Fruit fly (Drosophila melanogaster) whole organism, embryonic: ENCODE data around the gene euc.

Experiments
- ATbp ChIP-seq: fragments of 200-800 bp; sonication (Bioruptor generic); optimal IDR thresholded peaks from 2 replicates; lab custom pipeline; 2017; ENCODE audit warnings: missing biosample characterization, mild to moderate bottlenecking, missing genetic modification characterization, missing genetic modification reagents
- Asciz ChIP-seq: fragments of 200-800 bp; sonication (Bioruptor generic); optimal IDR thresholded peaks from 2 replicates; lab custom pipeline; 2017; ENCODE audit warnings: missing biosample characterization, mild to moderate bottlenecking, missing genetic modification characterization, missing genetic modification reagents
- Atf-2 ChIP-seq: fragments of 200-800 bp; sonication (Bioruptor generic); optimal IDR thresholded peaks from 2 replicates; lab custom pipeline; 2016; ENCODE audit warnings: missing biosample characterization, missing genetic modification characterization
- Blimp-1 ChIP-seq: fragments of 200-800 bp; sonication (Bioruptor generic); optimal IDR thresholded peaks from 3 replicates; lab custom pipeline; 2018; ENCODE audit warnings: missing biosample characterization, missing genetic modification characterization, mild to moderate bottlenecking, moderate library complexity, missing genetic modification reagents
- CG10209 ChIP-seq: fragments of 200-800 bp; sonication (Bioruptor generic); optimal IDR thresholded peaks from 3 replicates; lab custom pipeline; 2017; ENCODE audit warnings: missing biosample characterization, mild to moderate bottlenecking, missing genetic modification characterization, missing genetic modification reagents
- CG10267 ChIP-seq: fragments of 200-800 bp; sonication (Bioruptor generic); optimal IDR thresholded peaks from 2 replicates; lab custom pipeline; 2018; ENCODE audit warnings: missing biosample characterization, mild to moderate bottlenecking, missing genetic modification characterization, moderate library complexity
- CG11398 ChIP-seq: fragments of 200-800 bp; sonication (Bioruptor generic); optimal IDR thresholded peaks from 2 replicates; lab custom pipeline; 2016; ENCODE audit warnings: missing biosample characterization, missing genetic modification characterization
- CG12391 ChIP-seq: fragments of 200-800 bp; sonication (Bioruptor generic); optimal IDR thresholded peaks from 3 replicates; lab custom pipeline; 2018; ENCODE audit warnings: missing biosample characterization, mild to moderate bottlenecking, missing genetic modification characterization, moderate library complexity
- CG13775 ChIP-seq: fragments of 200-800 bp; sonication (Bioruptor generic); optimal IDR thresholded peaks from 3 replicates; lab custom pipeline; 2017; ENCODE audit warnings: missing biosample characterization, mild to moderate bottlenecking, missing genetic modification characterization
- CG14965 ChIP-seq: fragments of 200-800 bp; sonication (Bioruptor generic); optimal IDR thresholded peaks from 2 replicates; lab custom pipeline; 2016; ENCODE audit warnings: missing biosample characterization, missing genetic modification characterization, borderline replicate concordance
- CG17328 ChIP-seq: fragments of 200-800 bp; sonication (Bioruptor generic); IDR thresholded peaks from 2 replicates; pipeline ENCODE4 v1.3.6; 2022; ENCODE audit warnings: missing biosample characterization, missing genetic modification characterization
- CG17359 ChIP-seq: fragments of 200-800 bp; sonication (Bioruptor generic); optimal IDR thresholded peaks from 3 replicates; lab custom pipeline; 2018; ENCODE audit warnings: missing biosample characterization, mild to moderate bottlenecking, missing genetic modification characterization, moderate library complexity
- CG1792 ChIP-seq: fragments of 200-800 bp; sonication (Bioruptor generic); optimal IDR thresholded peaks from 2 replicates; lab custom pipeline; 2016; ENCODE audit warnings: missing biosample characterization, missing genetic modification characterization
- CG2678 ChIP-seq: fragments of 200-800 bp; sonication (Bioruptor generic); optimal IDR thresholded peaks from 3 replicates; lab custom pipeline; 2019; ENCODE audit warnings: missing biosample characterization, mild to moderate bottlenecking, missing genetic modification characterization, moderate library complexity
- CG30020 ChIP-seq: fragments of 200-800 bp; optimal IDR thresholded peaks from 2 replicates; lab custom pipeline; 2019; ENCODE audit warnings: missing biosample characterization, mild to moderate bottlenecking, missing genetic modification characterization, moderate library complexity
- CG3065 ChIP-seq: fragments of 200-800 bp; sonication (Bioruptor generic); optimal IDR thresholded peaks from 2 replicates; lab custom pipeline; 2016; ENCODE audit warnings: missing biosample characterization, missing genetic modification characterization
- CG31224 ChIP-seq: fragments of 200-800 bp; sonication (Bioruptor generic); IDR thresholded peaks from 2 replicates; pipeline ENCODE4 v1.3.6; 2022; ENCODE audit warnings: missing biosample characterization, missing genetic modification characterization
- CG31388 ChIP-seq: fragments of 200-800 bp; sonication (Bioruptor generic); optimal IDR thresholded peaks from 2 replicates; lab custom pipeline; 2016; ENCODE audit warnings: missing biosample characterization, missing genetic modification characterization
- CG31441 ChIP-seq: fragments of 200-800 bp; sonication (Bioruptor generic); IDR thresholded peaks from 2 replicates; pipeline ENCODE4 v1.3.6; 2022; ENCODE audit warnings: missing biosample characterization, missing genetic modification characterization
- CG34224 ChIP-seq: fragments of 200-800 bp; sonication (Bioruptor generic); IDR thresholded peaks from 3 replicates; pipeline ENCODE4 v1.3.6; 2022; ENCODE audit warnings: missing biosample characterization, missing genetic modification characterization; ENCODE audit not compliant: partially characterized antibody
- CG34422 ChIP-seq: fragments of 200-800 bp; sonication (Bioruptor generic); IDR thresholded peaks from 3 replicates; pipeline ENCODE4 v1.3.6; 2022; ENCODE audit warnings: missing biosample characterization, missing genetic modification characterization
- CG4707 ChIP-seq: fragments of 200-800 bp; sonication (Bioruptor generic); optimal IDR thresholded peaks from 2 replicates; lab custom pipeline; 2018; ENCODE audit warnings: missing biosample characterization, mild to moderate bottlenecking, missing genetic modification characterization, moderate library complexity
- CG6683 ChIP-seq: fragments of 200-800 bp; sonication (Bioruptor generic); optimal IDR thresholded peaks from 2 replicates; lab custom pipeline; 2017; ENCODE audit warnings: missing biosample characterization, mild to moderate bottlenecking, missing genetic modification characterization, missing genetic modification reagents
- CG6765 ChIP-seq: fragments of 200-800 bp; sonication (Bioruptor generic); optimal IDR thresholded peaks from 3 replicates; lab custom pipeline; 2017; ENCODE audit warnings: missing biosample characterization, mild to moderate bottlenecking, missing genetic modification characterization
- CG9797 ChIP-seq: fragments of 200-800 bp; sonication (Bioruptor generic); optimal IDR thresholded peaks from 3 replicates; lab custom pipeline; 2018; ENCODE audit warnings: missing biosample characterization, mild to moderate bottlenecking, missing genetic modification characterization
- Dbx ChIP-seq: fragments of 200-800 bp; sonication (Bioruptor generic); IDR thresholded peaks from 3 replicates; pipeline ENCODE4 v1.3.6; 2022; ENCODE audit warnings: missing biosample characterization, missing genetic modification characterization
- Doc2 ChIP-seq: fragments of 200-800 bp; sonication (Bioruptor generic); IDR thresholded peaks from 2 replicates; pipeline ENCODE4 v1.3.6; 2022; ENCODE audit warnings: missing biosample characterization, missing genetic modification characterization
- ERR ChIP-seq: fragments of 200-800 bp; sonication (Bioruptor generic); optimal IDR thresholded peaks from 2 replicates; lab custom pipeline; 2016; ENCODE audit warnings: missing biosample characterization, missing genetic modification characterization
- Gsc ChIP-seq: fragments of 200-800 bp; sonication (Bioruptor generic); IDR thresholded peaks from 2 replicates; pipeline ENCODE4 v1.3.6; 2022; ENCODE audit warnings: missing biosample characterization, missing genetic modification characterization
- Hmr ChIP-seq: fragments of 200-800 bp; sonication (Bioruptor generic); optimal IDR thresholded peaks from 3 replicates; lab custom pipeline; 2017; ENCODE audit warnings: mild to moderate bottlenecking, missing biosample characterization, missing genetic modification reagents, missing genetic modification characterization
- MESR4 ChIP-seq: fragments of 200-800 bp; sonication (Bioruptor generic); optimal IDR thresholded peaks from 2 replicates; lab custom pipeline; 2018; ENCODE audit warnings: missing biosample characterization, mild to moderate bottlenecking, missing genetic modification characterization, moderate library complexity
- Med ChIP-seq: fragments of 200-800 bp; sonication (Bioruptor generic); peaks from one replicate; lab custom pipeline; 2016; ENCODE audit warnings: missing biosample characterization, missing genetic modification characterization, mild to moderate bottlenecking, inconsistent platforms, moderate library complexity
- NfI ChIP-seq: fragments of 200-800 bp; sonication (Bioruptor generic); optimal IDR thresholded peaks from 3 replicates; lab custom pipeline; 2018; ENCODE audit warnings: missing biosample characterization, mild to moderate bottlenecking, missing genetic modification characterization, moderate library complexity
- Oaz ChIP-seq: fragments of 200-800 bp; sonication (Bioruptor generic); IDR thresholded peaks from 2 replicates; pipeline ENCODE4 v1.3.6; 2022; ENCODE audit warnings: missing biosample characterization, missing genetic modification characterization
- Vsx1 ChIP-seq: fragments of 200-800 bp; sonication (Bioruptor generic); optimal IDR thresholded peaks from 2 replicates; lab custom pipeline; 2017; ENCODE audit warnings: missing biosample characterization, mild to moderate bottlenecking, missing genetic modification characterization, missing genetic modification reagents
- dati ChIP-seq: fragments of 200-800 bp; sonication (Bioruptor generic); IDR thresholded peaks from 2 replicates; pipeline ENCODE4 v1.3.6; 2022; ENCODE audit warnings: missing biosample characterization, missing genetic modification characterization
- en ChIP-seq: fragments of 200-800 bp; sonication (Bioruptor generic); optimal IDR thresholded peaks from 2 replicates; lab custom pipeline; 2016; ENCODE audit warnings: missing biosample characterization, missing genetic modification characterization
- gt ChIP-seq: fragments of 200-800 bp; sonication (Bioruptor generic); IDR thresholded peaks from 2 replicates; pipeline ENCODE4 v1.3.6; 2022; ENCODE audit warnings: missing biosample characterization, missing genetic modification characterization
- hb ChIP-seq: fragments of 200-800 bp; sonication (Bioruptor generic); IDR thresholded peaks from 3 replicates; pipeline ENCODE4 v1.3.6; 2022; ENCODE audit warnings: missing biosample characterization, missing genetic modification characterization; ENCODE audit not compliant: partially characterized antibody
- nerfin-1 ChIP-seq: fragments of 200-800 bp; sonication (Bioruptor generic); optimal IDR thresholded peaks from 3 replicates; lab custom pipeline; 2019; ENCODE audit warnings: missing biosample characterization, mild to moderate bottlenecking, missing genetic modification characterization, moderate library complexity
- oc ChIP-seq: fragments of 200-800 bp; sonication (Bioruptor generic); optimal IDR thresholded peaks from 2 replicates; lab custom pipeline; 2018; ENCODE audit warnings: missing biosample characterization, mild to moderate bottlenecking, missing genetic modification characterization, moderate library complexity
- odd ChIP-seq: fragments of 200-800 bp; sonication (Bioruptor generic); optimal IDR thresholded peaks from 2 replicates; lab custom pipeline; 2017; ENCODE audit warnings: missing biosample characterization, mild to moderate bottlenecking, missing genetic modification characterization
- prd ChIP-seq, 3 experiments: fragments of >200 bp in 2 of 3; fragments of 200-800 bp in 1 of 3; sonication (Bioruptor generic) in 1 of 3; optimal IDR thresholded peaks in 2 of 3; IDR thresholded peaks in 1 of 3; 2 replicates in 2 of 3; 3 replicates in 1 of 3; pipeline versions ENCODE4 v1.3.6 to Lab custom; 2017 to 2022; ENCODE audit warnings: missing biosample characterization in 1 of 3, missing genetic modification characterization in 1 of 3
- sens-2 ChIP-seq: fragments of 200-800 bp; sonication (Bioruptor generic); IDR thresholded peaks from 2 replicates; pipeline ENCODE4 v1.3.6; 2022; ENCODE audit warnings: missing biosample characterization, missing genetic modification characterization
- stwl ChIP-seq: fragments of 200-800 bp; sonication (Bioruptor generic); optimal IDR thresholded peaks from 3 replicates; lab custom pipeline; 2018; ENCODE audit warnings: missing biosample characterization, mild to moderate bottlenecking, missing genetic modification characterization, moderate library complexity
- unc-4 ChIP-seq: fragments of 200-800 bp; sonication (Bioruptor generic); IDR thresholded peaks from 2 replicates; pipeline ENCODE4 v1.3.6; 2022; ENCODE audit warnings: missing biosample characterization, missing genetic modification characterization; ENCODE audit not compliant: partially characterized antibody
- wek ChIP-seq: fragments of 200-800 bp; sonication (Bioruptor generic); optimal IDR thresholded peaks from 3 replicates; lab custom pipeline; 2018; ENCODE audit warnings: missing biosample characterization, mild to moderate bottlenecking, missing genetic modification characterization, moderate library complexity

euc gene

dm6 chr3R:18987428-18988416, 9.1 kb upstream of the euc start (continued):
- peak; percentile 37 for TF ChIP-seq Blimp-1 (GFP tag; lab: Kevin White, UChicago)
- peak; percentile 41 for TF ChIP-seq CG17359 (tag; lab: Kevin White, UChicago)
- TF ChIP-seq CG1792 (GFP tag; lab: Kevin White, UChicago) = no peak
- no peak for TF ChIP-seq sens-2
- TF ChIP-seq oc (tag; lab: Kevin White, UChicago) = no peak
- no peak for TF ChIP-seq CG30020 (tag; lab: Kevin White, UChicago)
- TF ChIP-seq Vsx1 = no peak
- no peak for TF ChIP-seq CG9797 (GFP tag; lab: Kevin White, UChicago)
- peak; percentile 3 for TF ChIP-seq CG10267 (tag; lab: Kevin White, UChicago)
- TF ChIP-seq en (GFP tag; lab: Kevin White, UChicago) = no peak
- no peak for TF ChIP-seq dati (GFP tag; lab: Robert Waterston, UW)
- TF ChIP-seq CG3065 (GFP tag; lab: Kevin White, UChicago) = no peak
- no peak for TF ChIP-seq CG6683 (GFP tag; lab: Kevin White, UChicago)
- TF ChIP-seq NfI (GFP tag; lab: Kevin White, UChicago) = peak; percentile 6
- no peak for TF ChIP-seq unc-4 (GFP tag; lab: Robert Waterston, UW)
- TF ChIP-seq CG31441 (GFP tag; lab: Robert Waterston, UW) = no peak
- no peak for TF ChIP-seq Atf-2
- peak; percentile 3 for TF ChIP-seq Asciz (GFP tag; lab: Kevin White, UChicago)
- TF ChIP-seq Gsc (GFP tag; lab: Robert Waterston, UW) = no peak
- TF ChIP-seq Dbx = no peak
- no peak for TF ChIP-seq CG11398 (GFP tag; lab: Kevin White, UChicago)
- no peak for TF ChIP-seq CG13775 (GFP tag; lab: Kevin White, UChicago)
- no peak for TF ChIP-seq wek
- peak; percentile 48 for TF ChIP-seq Med (GFP tag; lab: Kevin White, UChicago)
- TF ChIP-seq prd (optimal IDR thresholded peaks at IDR 0.05; lab: Kevin White, UChicago) = no peak
- peak; percentile 29; the same call in 1 of the 3 replicates for TF ChIP-seq prd (GFP tag; IDR thresholded peaks at IDR 0.05; lab: Robert Waterston, UW)
- TF ChIP-seq CG31388 = no peak
- peak; percentile 16; the same call in 1 of the 2 replicates for TF ChIP-seq CG17328 (GFP tag; lab: Robert Waterston, UW)
- no peak for TF ChIP-seq hb
- TF ChIP-seq ERR (GFP tag; lab: Kevin White, UChicago) = no peak
- peak; percentile 28 for TF ChIP-seq CG2678 (tag; lab: Kevin White, UChicago)
- TF ChIP-seq CG14965 = peak; percentile 30
- TF ChIP-seq CG6765 (GFP tag; lab: Kevin White, UChicago) = no peak
- TF ChIP-seq stwl = no peak
- TF ChIP-seq CG4707 (GFP tag; lab: Kevin White, UChicago) = peak; percentile 18
- no peak for TF ChIP-seq CG10209 (GFP tag; lab: Kevin White, UChicago)
- TF ChIP-seq CG12391 (tag; lab: Kevin White, UChicago) = peak; percentile 23
- peak; percentile 3 for TF ChIP-seq Hmr (GFP tag; lab: Kevin White, UChicago)
- TF ChIP-seq gt (GFP tag; lab: Robert Waterston, UW) = no peak
- TF ChIP-seq MESR4 (GFP tag; lab: Kevin White, UChicago) = no peak
- no peak for TF ChIP-seq Doc2 (GFP tag; lab: Robert Waterston, UW)
- no peak for TF ChIP-seq CG34224 (GFP tag; lab: Robert Waterston, UW)
- no peak for TF ChIP-seq ATbp (GFP tag; lab: Kevin White, UChicago)
- TF ChIP-seq nerfin-1 (tag; lab: Kevin White, UChicago) = no peak
- TF ChIP-seq odd (GFP tag; lab: Kevin White, UChicago) = peak; percentile 16
- no peak for TF ChIP-seq CG31224
- 0 out of 3 replicates have a peak, but pooled peaks have one; percentile 20 for TF ChIP-seq CG34422 (GFP tag; lab: Robert Waterston, UW)
- TF ChIP-seq Oaz (GFP tag; lab: Robert Waterston, UW) = no peak
